Worm (Caenorhabditis elegans) whole organism, young adult: ENCODE data around the gene exl-1.

ENCODE experiments used
- B0336.3 ChIP-seq: fragments of 200-800 bp; sonication (Bioruptor generic); IDR thresholded peaks from 2 replicates; pipeline ENCODE4 v1.3.6; 2022; ENCODE audit warnings: missing genetic modification characterization, missing compliant biosample characterization
- C17E4.6 ChIP-seq: fragments of 200-800 bp; sonication (Bioruptor generic); IDR thresholded peaks from 2 replicates; pipeline ENCODE4 v1.3.6; 2022; ENCODE audit warnings: missing genetic modification reagents, missing genetic modification characterization, missing compliant biosample characterization
- F37B4.10 ChIP-seq: fragments of 200-800 bp; sonication (Bioruptor generic); IDR thresholded peaks from 2 replicates; pipeline ENCODE4 v1.3.6; 2022; ENCODE audit warnings: missing genetic modification characterization, missing compliant biosample characterization
- F57A8.1 ChIP-seq: fragments of 200-800 bp; sonication (Bioruptor generic); optimal IDR thresholded peaks from 2 replicates; lab custom pipeline; 2018; ENCODE audit warnings: mild to moderate bottlenecking, missing genetic modification characterization, moderate library complexity, missing compliant biosample characterization
- K12H6.12 ChIP-seq: fragments of 200-800 bp; sonication (Bioruptor generic); optimal IDR thresholded peaks from 2 replicates; lab custom pipeline; 2018; ENCODE audit warnings: mild to moderate bottlenecking, missing genetic modification characterization, missing compliant biosample characterization
- Y53F4B.3 ChIP-seq: fragments of 200-800 bp; sonication (Bioruptor generic); IDR thresholded peaks from 2 replicates; pipeline ENCODE4 v1.3.6; 2022; ENCODE audit warnings: missing genetic modification reagents, missing genetic modification characterization, missing compliant biosample characterization
- Y79H2A.3 ChIP-seq: fragments of 200-800 bp; sonication (Bioruptor generic); conservative IDR thresholded peaks from 2 replicates; pipeline ENCODE4 v1.3.6; 2022; ENCODE audit warnings: missing genetic modification reagents, missing genetic modification characterization, missing compliant biosample characterization
- ama-1 ChIP-seq, 3 experiments: fragments of 150-350 bp in 1 of 3; sonication (generic microtip) in 2 of 3; optimal IDR thresholded peaks; 2 replicates each; lab custom pipeline; 2014 to 2018; ENCODE audit warnings: missing biosample characterization in 2 of 3, missing genetic modification characterization in 2 of 3, missing genetic modification reagents in 2 of 3
- aptf-3 ChIP-seq: fragments of 200-800 bp; sonication (Bioruptor generic); IDR thresholded peaks from 2 replicates; pipeline ENCODE4 v1.3.6; 2022; ENCODE audit warnings: missing genetic modification characterization, missing compliant biosample characterization
- atf-7 ChIP-seq: sonication (generic microtip); optimal IDR thresholded peaks from 2 replicates; lab custom pipeline; 2017; ENCODE audit warnings: mild to moderate bottlenecking, missing genetic modification characterization, missing compliant biosample characterization
- athp-1 ChIP-seq: sonication (generic microtip); optimal IDR thresholded peaks from 2 replicates; lab custom pipeline; 2017; ENCODE audit warnings: mild to moderate bottlenecking, missing genetic modification characterization, missing compliant biosample characterization
- attf-3 ChIP-seq: fragments of 200-800 bp; sonication (Bioruptor generic); conservative IDR thresholded peaks from 2 replicates; pipeline ENCODE4 v1.3.6; 2022; ENCODE audit warnings: missing genetic modification reagents, missing genetic modification characterization, missing compliant biosample characterization
- attf-5 ChIP-seq: fragments of 200-800 bp; sonication (Bioruptor generic); optimal IDR thresholded peaks from 2 replicates; lab custom pipeline; 2018; ENCODE audit warnings: mild to moderate bottlenecking, missing genetic modification characterization, missing compliant biosample characterization
- bed-1 ChIP-seq: fragments of 200-800 bp; sonication (Bioruptor generic); IDR thresholded peaks from 2 replicates; pipeline ENCODE4 v1.3.6; 2022; ENCODE audit warnings: missing genetic modification reagents, missing genetic modification characterization, missing compliant biosample characterization
- ccch-3 ChIP-seq: fragments of 200-800 bp; sonication (Bioruptor generic); optimal IDR thresholded peaks from 2 replicates; lab custom pipeline; 2018; ENCODE audit warnings: mild to moderate bottlenecking, missing genetic modification characterization, missing compliant biosample characterization
- cebp-2 ChIP-seq: fragments of 200-800 bp; sonication (Bioruptor generic); IDR thresholded peaks from 2 replicates; pipeline ENCODE4 v1.3.6; 2022; ENCODE audit warnings: missing genetic modification characterization, missing compliant biosample characterization
- ceh-40 ChIP-seq: fragments of 200-800 bp; sonication (Bioruptor generic); IDR thresholded peaks from 2 replicates; pipeline ENCODE4 v1.3.6; 2022; ENCODE audit warnings: missing genetic modification characterization, missing compliant biosample characterization
- ceh-91 ChIP-seq: fragments of 200-800 bp; sonication (Bioruptor generic); IDR thresholded peaks from 2 replicates; pipeline ENCODE4 v1.3.6; 2022; ENCODE audit warnings: missing genetic modification reagents, missing genetic modification characterization, missing compliant biosample characterization
- chd-7 ChIP-seq: sonication (generic microtip); optimal IDR thresholded peaks from 2 replicates; lab custom pipeline; 2016; ENCODE audit warnings: mild to moderate bottlenecking, missing genetic modification characterization, moderate library complexity, missing compliant biosample characterization
- dox-1 ChIP-seq: fragments of 200-800 bp; sonication (Bioruptor generic); IDR thresholded peaks from 2 replicates; pipeline ENCODE4 v1.3.6; 2022; ENCODE audit warnings: missing genetic modification reagents, missing genetic modification characterization, missing compliant biosample characterization
- egl-18 ChIP-seq: fragments of 200-800 bp; sonication (Bioruptor generic); IDR thresholded peaks from 2 replicates; pipeline ENCODE4 v1.3.6; 2022; ENCODE audit warnings: missing genetic modification reagents, missing genetic modification characterization, missing compliant biosample characterization
- egl-44 ChIP-seq: fragments of 200-800 bp; sonication (Bioruptor generic); IDR thresholded peaks from 2 replicates; pipeline ENCODE4 v1.3.6; 2022; ENCODE audit warnings: missing genetic modification reagents, missing genetic modification characterization, missing compliant biosample characterization
- ekl-4 ChIP-seq: fragments of 200-800 bp; sonication (Bioruptor generic); IDR thresholded peaks from 2 replicates; pipeline ENCODE4 v1.3.6; 2022; ENCODE audit warnings: missing genetic modification reagents, missing genetic modification characterization, missing compliant biosample characterization
- fkh-3 ChIP-seq: sonication (generic microtip); optimal IDR thresholded peaks from 2 replicates; lab custom pipeline; 2016; ENCODE audit warnings: mild to moderate bottlenecking, missing genetic modification characterization, missing compliant biosample characterization
- him-1 ChIP-seq: sonication (generic microtip); optimal IDR thresholded peaks from 2 replicates; lab custom pipeline; 2016; ENCODE audit warnings: missing genotype, missing genetic modification reagents, missing genetic modification characterization, missing compliant biosample characterization
- hlh-12 ChIP-seq: sonication (generic microtip); optimal IDR thresholded peaks from 2 replicates; lab custom pipeline; 2016; ENCODE audit warnings: missing genetic modification characterization, missing compliant biosample characterization
- hmg-1.2 ChIP-seq: fragments of 200-800 bp; sonication (Bioruptor generic); IDR thresholded peaks from 2 replicates; pipeline ENCODE4 v1.3.6; 2022; ENCODE audit warnings: missing genetic modification reagents, missing genetic modification characterization, missing compliant biosample characterization
- lag-1 ChIP-seq: fragments of 200-800 bp; sonication (Bioruptor generic); IDR thresholded peaks from 2 replicates; pipeline ENCODE4 v1.3.6; 2022; ENCODE audit warnings: missing genetic modification reagents, missing genetic modification characterization, missing compliant biosample characterization
- let-607 ChIP-seq, 2 experiments: fragments of 200-800 bp in 1 of 2; sonication (Bioruptor generic) in 1 of 2; sonication (generic microtip) in 1 of 2; optimal IDR thresholded peaks; 2 replicates each; lab custom pipeline; 2016 to 2018; ENCODE audit warnings: mild to moderate bottlenecking in 2 of 2, missing compliant biosample characterization in 2 of 2, missing genetic modification characterization in 2 of 2, moderate library complexity in 2 of 2, missing genotype in 1 of 2
- lin-26 ChIP-seq: fragments of 200-800 bp; sonication (Bioruptor generic); IDR thresholded peaks from 2 replicates; pipeline ENCODE4 v1.3.6; 2022; ENCODE audit warnings: missing genetic modification reagents, missing genetic modification characterization, missing compliant biosample characterization
- lin-35 ChIP-seq, 3 experiments: fragments of 150-350 bp in 2 of 3; sonication (generic microtip) in 1 of 3; optimal IDR thresholded peaks; 2 replicates each; lab custom pipeline; 2014 to 2018; ENCODE audit warnings: missing biosample characterization in 3 of 3, missing genetic modification characterization in 3 of 3, missing genetic modification reagents in 3 of 3
- lin-54 ChIP-seq: fragments of 200-800 bp; sonication (Bioruptor generic); optimal IDR thresholded peaks from 2 replicates; lab custom pipeline; 2018; ENCODE audit warnings: mild to moderate bottlenecking, missing genetic modification characterization, missing compliant biosample characterization
- madf-3 ChIP-seq: fragments of 200-800 bp; sonication (Bioruptor generic); IDR thresholded peaks from 2 replicates; pipeline ENCODE4 v1.3.6; 2022; ENCODE audit warnings: missing genetic modification reagents, missing genetic modification characterization, missing compliant biosample characterization
- mxl-1 ChIP-seq: sonication (generic microtip); optimal IDR thresholded peaks from 2 replicates; lab custom pipeline; 2016; ENCODE audit warnings: missing genetic modification characterization, missing compliant biosample characterization
- nfya-1 ChIP-seq: sonication (generic microtip); optimal IDR thresholded peaks from 2 replicates; lab custom pipeline; 2017; ENCODE audit warnings: antibody characterized with exemption, missing compliant biosample characterization, missing genetic modification characterization, borderline replicate concordance; ENCODE audit not compliant: insufficient read depth
- pbrm-1 ChIP-seq: fragments of 200-800 bp; sonication (Bioruptor generic); IDR thresholded peaks from 2 replicates; pipeline ENCODE4 v1.3.6; 2022; ENCODE audit warnings: missing genetic modification reagents, missing genetic modification characterization, missing compliant biosample characterization
- rec-8 ChIP-seq, 2 experiments: sonication (generic microtip); optimal IDR thresholded peaks; 2 replicates each; lab custom pipeline; 2016; ENCODE audit warnings: mild to moderate bottlenecking in 2 of 2, missing genetic modification characterization in 2 of 2, missing genetic modification reagents in 2 of 2, missing genotype in 2 of 2, missing biosample characterization in 1 of 2, missing compliant biosample characterization in 1 of 2, moderate library complexity in 1 of 2
- sea-2 ChIP-seq: fragments of 200-800 bp; sonication (Bioruptor generic); IDR thresholded peaks from 2 replicates; pipeline ENCODE4 v1.3.6; 2022; ENCODE audit warnings: missing genetic modification characterization, missing compliant biosample characterization
- snpc-1.1 ChIP-seq: sonication (generic microtip); optimal IDR thresholded peaks from 2 replicates; lab custom pipeline; 2017; ENCODE audit warnings: missing genetic modification characterization, mild to moderate bottlenecking, missing compliant biosample characterization, antibody characterized with exemption, moderate library complexity, missing genotype, missing genetic modification reagents; ENCODE audit not compliant: insufficient read depth
- snpc-4 ChIP-seq, 5 experiments: fragments of 150-350 bp in 1 of 5; sonication (generic microtip) in 4 of 5; optimal IDR thresholded peaks; 2 replicates each; lab custom pipeline; 2014 to 2018; ENCODE audit warnings: missing genetic modification characterization in 5 of 5, missing biosample characterization in 3 of 5, antibody characterized with exemption in 2 of 5, mild to moderate bottlenecking in 2 of 5, missing compliant biosample characterization in 2 of 5, missing genotype in 2 of 5, moderate library complexity in 2 of 5, missing genetic modification reagents in 1 of 5
- sptf-2 ChIP-seq: fragments of 200-800 bp; sonication (Bioruptor generic); optimal IDR thresholded peaks from 2 replicates; lab custom pipeline; 2018; ENCODE audit warnings: mild to moderate bottlenecking, missing genetic modification characterization, missing compliant biosample characterization
- tlf-1 ChIP-seq: fragments of 200-800 bp; sonication (Bioruptor generic); optimal IDR thresholded peaks from 2 replicates; lab custom pipeline; 2018; ENCODE audit warnings: mild to moderate bottlenecking, missing genetic modification characterization, missing compliant biosample characterization
- unc-62 ChIP-seq: fragments of 150-350 bp; optimal IDR thresholded peaks from 2 replicates; lab custom pipeline; 2014; ENCODE audit warnings: missing biosample characterization, missing genetic modification reagents, missing genetic modification characterization
- zim-3 ChIP-seq: sonication (generic microtip); optimal IDR thresholded peaks from 2 replicates; lab custom pipeline; 2017; ENCODE audit warnings: mild to moderate bottlenecking, missing genetic modification characterization, moderate library complexity, missing compliant biosample characterization
- ztf-18 ChIP-seq: sonication (generic microtip); optimal IDR thresholded peaks from 2 replicates; lab custom pipeline; 2016; ENCODE audit warnings: missing genotype, mild to moderate bottlenecking, missing genetic modification characterization, missing compliant biosample characterization
- ztf-28 ChIP-seq: fragments of 200-800 bp; sonication (Bioruptor generic); IDR thresholded peaks from 2 replicates; pipeline ENCODE4 v1.3.6; 2022; ENCODE audit warnings: missing genetic modification reagents, missing genetic modification characterization, missing compliant biosample characterization
- ztf-3 ChIP-seq: fragments of 200-800 bp; sonication (Bioruptor generic); optimal IDR thresholded peaks from 2 replicates; lab custom pipeline; 2018; ENCODE audit warnings: mild to moderate bottlenecking, missing genetic modification characterization, missing compliant biosample characterization
- ztf-6 ChIP-seq: fragments of 200-800 bp; sonication (Bioruptor generic); IDR thresholded peaks from 2 replicates; pipeline ENCODE4 v1.3.6; 2022; ENCODE audit warnings: missing genetic modification reagents, missing genetic modification characterization, missing compliant biosample characterization

Gene exl-1

DNA sequence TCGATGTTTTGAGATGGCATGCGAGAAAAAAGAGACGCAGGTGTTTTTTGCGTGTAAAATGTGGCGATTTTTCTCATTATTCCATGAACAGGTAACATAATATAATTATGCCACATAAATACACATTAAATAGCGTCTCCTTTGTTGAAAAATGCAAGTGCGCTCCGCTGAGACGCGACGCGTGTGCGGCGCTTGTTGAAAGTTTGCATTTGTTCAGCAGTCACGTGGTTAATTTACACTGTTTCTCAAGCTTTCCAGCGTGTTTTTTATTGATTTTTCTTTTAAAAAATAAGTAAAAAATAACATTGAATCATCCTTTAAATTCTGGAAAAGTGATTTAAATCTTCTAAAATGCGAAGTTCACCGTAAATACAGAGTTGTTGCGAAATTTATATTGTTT, 13.7 kb downstream of the exl-1 start (continued):
- no peak for TF ChIP-seq bed-1 (GFP tag; lab: Robert Waterston, UW)
- TF ChIP-seq ceh-40, result no peak
- TF ChIP-seq snpc-1.1 (tag; lab: Kevin White, UChicago), result no peak
- TF ChIP-seq ztf-28 (GFP tag; lab: Robert Waterston, UW), result no peak
- no peak for TF ChIP-seq ceh-91 (GFP tag; lab: Robert Waterston, UW)
- TF ChIP-seq ztf-18 (tag; lab: Kevin White, UChicago), result peak; percentile 28
- no peak for TF ChIP-seq mxl-1 (tag; lab: Kevin White, UChicago)
- no peak for TF ChIP-seq attf-3 (GFP tag; lab: Robert Waterston, UW)
- TF ChIP-seq lin-54 (GFP tag; lab: Kevin White, UChicago), result peak; percentile 68
- TF ChIP-seq ztf-3 (GFP tag; lab: Kevin White, UChicago), result no peak
- TF ChIP-seq ccch-3 (GFP tag; lab: Kevin White, UChicago), result no peak
- TF ChIP-seq egl-44, result no peak
- no peak for TF ChIP-seq sptf-2 (GFP tag; lab: Kevin White, UChicago)
- TF ChIP-seq dox-1, result peak; percentile 36; the same call in 1 of the 2 replicates
- peak; percentile 54 for TF ChIP-seq hmg-1.2 (GFP tag; lab: Robert Waterston, UW)
- TF ChIP-seq nfya-1, result no peak
- TF ChIP-seq tlf-1, result peak; percentile 34
- no peak for TF ChIP-seq snpc-4 (GFP tag; optimal IDR thresholded peaks at IDR 0.05; lab: Kevin White, UChicago)
- peak; percentile 45 to 65 (median 51) for TF ChIP-seq snpc-4 (tag; optimal IDR thresholded peaks at IDR 0.05; lab: Kevin White, UChicago)
- peak; percentile 83 for TF ChIP-seq ekl-4 (GFP tag; lab: Robert Waterston, UW)
- TF ChIP-seq sea-2 (GFP tag; lab: Robert Waterston, UW), result no peak
- TF ChIP-seq zim-3 (tag; lab: Kevin White, UChicago), result no peak
- peak; percentile 80 to 87 for TF ChIP-seq let-607 (tag; optimal IDR thresholded peaks at IDR 0.05; lab: Kevin White, UChicago)
- TF ChIP-seq ztf-6 (GFP tag; lab: Robert Waterston, UW), result no peak
- no peak for TF ChIP-seq lag-1
- peak; percentile 94 for TF ChIP-seq attf-5 (GFP tag; lab: Kevin White, UChicago)
- 0 out of 2 replicates have a peak, but pooled peaks have one; percentile 26 for TF ChIP-seq B0336.3 (GFP tag; lab: Robert Waterston, UW)
- peak; percentile 58 for TF ChIP-seq K12H6.12 (tag; lab: Kevin White, UChicago)
- no peak for TF ChIP-seq him-1 (tag; lab: Kevin White, UChicago)
- no peak for TF ChIP-seq chd-7 (tag; lab: Kevin White, UChicago)
- TF ChIP-seq madf-3 (GFP tag; lab: Robert Waterston, UW), result peak; percentile 98
- TF ChIP-seq aptf-3, result no peak
- TF ChIP-seq Y53F4B.3 (GFP tag; lab: Robert Waterston, UW), result no peak
- no peak for TF ChIP-seq athp-1 (tag; lab: Kevin White, UChicago)
- no peak for TF ChIP-seq hlh-12 (tag; lab: Kevin White, UChicago)
- no peak for TF ChIP-seq egl-18
- no peak for TF ChIP-seq fkh-3
- no peak for TF ChIP-seq atf-7 (tag; lab: Kevin White, UChicago)
- TF ChIP-seq pbrm-1 (GFP tag; lab: Robert Waterston, UW), result peak; percentile 49; the same call in 1 of the 2 replicates
- no peak for TF ChIP-seq F37B4.10 (GFP tag; lab: Robert Waterston, UW)
- TF ChIP-seq ama-1 (optimal IDR thresholded peaks at IDR 0.05; lab: Kevin White, UChicago), result no peak
- TF ChIP-seq ama-1 (GFP tag; optimal IDR thresholded peaks at IDR 0.05; lab: Kevin White, UChicago), result peak in 1 of 2 experiments; percentile 5
- TF ChIP-seq C17E4.6 (GFP tag; lab: Robert Waterston, UW), result no peak
- peak in 1 of 3 experiments; percentile 87 for TF ChIP-seq lin-35 (GFP tag; optimal IDR thresholded peaks at IDR 0.05; lab: Kevin White, UChicago)
- TF ChIP-seq unc-62 (GFP tag; lab: Kevin White, UChicago), result no peak
- TF ChIP-seq cebp-2, result no peak
- no peak for TF ChIP-seq lin-26 (GFP tag; lab: Robert Waterston, UW)
- TF ChIP-seq F57A8.1 (GFP tag; lab: Kevin White, UChicago), result no peak
- TF ChIP-seq rec-8 (tag; optimal IDR thresholded peaks at IDR 0.05; lab: Kevin White, UChicago), result no peak
- no peak for TF ChIP-seq Y79H2A.3 (GFP tag; lab: Robert Waterston, UW)
